Worm (Caenorhabditis elegans) whole organism, early embryonic: Measurements from ENCODE around the gene wrt-2.

Source experiments
- F13C5.2 ChIP-seq: sonication (generic microtip); optimal IDR thresholded peaks from 2 replicates; lab custom pipeline; 2017; ENCODE audit warnings: mild to moderate bottlenecking, missing genetic modification characterization, inconsistent platforms, missing compliant biosample characterization
- ama-1 ChIP-seq: fragments of 150-350 bp; optimal IDR thresholded peaks from 2 replicates; lab custom pipeline; 2014
- ceh-36 ChIP-seq: sonication (generic microtip); optimal IDR thresholded peaks from 2 replicates; lab custom pipeline; 2016; ENCODE audit warnings: missing genetic modification characterization, inconsistent platforms, missing compliant biosample characterization
- ets-7 ChIP-seq: sonication (generic microtip); optimal IDR thresholded peaks from 2 replicates; lab custom pipeline; 2016; ENCODE audit warnings: missing genotype, missing genetic modification characterization, missing compliant biosample characterization
- flt-1 ChIP-seq: fragments of 200-800 bp; sonication (Bioruptor generic); IDR thresholded peaks from 2 replicates; pipeline ENCODE4 v1.3.6; 2022; ENCODE audit warnings: missing genetic modification characterization, missing compliant biosample characterization
- hmg-4 ChIP-seq: fragments of 200-800 bp; sonication (Bioruptor generic); optimal IDR thresholded peaks from 2 replicates; lab custom pipeline; 2018; ENCODE audit warnings: mild to moderate bottlenecking, missing genetic modification characterization, missing compliant biosample characterization
- hnd-1 ChIP-seq: sonication (generic microtip); optimal IDR thresholded peaks from 2 replicates; lab custom pipeline; 2016; ENCODE audit warnings: missing genetic modification characterization, missing compliant biosample characterization
- pes-1 ChIP-seq: fragments of 200-800 bp; sonication (Bioruptor generic); IDR thresholded peaks from 2 replicates; pipeline ENCODE4 v1.3.6; 2022; ENCODE audit warnings: missing genetic modification reagents, missing genetic modification characterization, missing compliant biosample characterization
- scrt-1 ChIP-seq: fragments of 200-800 bp; sonication (Bioruptor generic); IDR thresholded peaks from 2 replicates; pipeline ENCODE4 v1.3.6; 2022; ENCODE audit warnings: missing genetic modification characterization, missing compliant biosample characterization
- sea-1 ChIP-seq: fragments of 200-800 bp; sonication (Bioruptor generic); conservative IDR thresholded peaks from 2 replicates; pipeline ENCODE4 v1.3.6; 2022; ENCODE audit warnings: missing genetic modification characterization, missing compliant biosample characterization
- tbx-11 ChIP-seq: fragments of 200-800 bp; sonication (Bioruptor generic); IDR thresholded peaks from 2 replicates; pipeline ENCODE4 v1.3.6; 2022; ENCODE audit warnings: missing genetic modification characterization, missing compliant biosample characterization
- tbx-37 ChIP-seq: fragments of 200-800 bp; sonication (Bioruptor generic); conservative IDR thresholded peaks from 2 replicates; pipeline ENCODE4 v1.3.6; 2022; ENCODE audit warnings: missing genetic modification reagents, missing genetic modification characterization, missing compliant biosample characterization

DNA sequence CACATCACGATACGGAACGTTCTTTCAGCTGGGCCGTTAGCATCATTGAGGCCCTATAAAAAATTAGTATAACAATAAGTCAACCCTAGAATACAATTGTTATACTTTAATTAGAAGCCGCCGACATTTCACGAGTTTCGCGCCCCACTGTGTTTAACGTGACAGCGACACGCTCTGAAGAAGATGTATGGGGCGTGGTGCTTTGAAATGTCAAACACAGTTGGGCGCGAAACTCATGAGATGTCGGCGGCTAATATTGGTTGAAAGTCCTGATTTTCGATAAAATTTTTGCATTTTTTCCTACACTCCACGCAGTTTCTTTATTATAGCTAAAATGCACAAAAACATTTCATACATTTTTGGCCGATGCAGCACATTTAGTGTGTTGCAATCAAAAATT, 38.1 kb downstream of the wrt-2 start:
- TF ChIP-seq ama-1 (lab: Kevin White, UChicago) = no peak
- TF ChIP-seq pes-1 (GFP tag; lab: Robert Waterston, UW) = no peak
- TF ChIP-seq flt-1 (GFP tag; lab: Robert Waterston, UW) = no peak
- TF ChIP-seq tbx-11 (GFP tag; lab: Robert Waterston, UW) = no peak
- no peak for TF ChIP-seq F13C5.2 (tag; lab: Kevin White, UChicago)
- no peak for TF ChIP-seq scrt-1 (GFP tag; lab: Robert Waterston, UW)
- no peak for TF ChIP-seq ets-7 (tag; lab: Kevin White, UChicago)
- no peak for TF ChIP-seq ceh-36 (tag; lab: Kevin White, UChicago)
- no peak for TF ChIP-seq sea-1 (GFP tag; lab: Robert Waterston, UW)
- TF ChIP-seq hnd-1 (tag; lab: Kevin White, UChicago) = no peak
- TF ChIP-seq tbx-37 (GFP tag; lab: Robert Waterston, UW) = no peak
- TF ChIP-seq hmg-4 (GFP tag; lab: Kevin White, UChicago) = no peak
